Worm (Caenorhabditis elegans) whole organism, young adult: ENCODE results near the gene K02D10.4.

Experiments used
- F33H1.4 ChIP-seq: fragments of 200-800 bp; sonication (Bioruptor generic); IDR thresholded peaks from 2 replicates; pipeline ENCODE4 v1.3.6; 2022; ENCODE audit warnings: missing genetic modification reagents, missing genetic modification characterization, missing compliant biosample characterization
- F39B2.1 ChIP-seq: fragments of 200-800 bp; sonication (Bioruptor generic); IDR thresholded peaks from 2 replicates; pipeline ENCODE4 v1.3.6; 2022; ENCODE audit warnings: missing genetic modification reagents, missing genetic modification characterization, missing compliant biosample characterization
- F55B11.4 ChIP-seq: sonication (generic microtip); optimal IDR thresholded peaks from 2 replicates; lab custom pipeline; 2016; ENCODE audit warnings: missing compliant biosample characterization, missing genetic modification characterization, borderline replicate concordance; ENCODE audit not compliant: insufficient read depth
- K12H6.12 ChIP-seq: fragments of 200-800 bp; sonication (Bioruptor generic); optimal IDR thresholded peaks from 2 replicates; lab custom pipeline; 2018; ENCODE audit warnings: mild to moderate bottlenecking, missing genetic modification characterization, missing compliant biosample characterization
- Y53F4B.3 ChIP-seq: fragments of 200-800 bp; sonication (Bioruptor generic); IDR thresholded peaks from 2 replicates; pipeline ENCODE4 v1.3.6; 2022; ENCODE audit warnings: missing genetic modification reagents, missing genetic modification characterization, missing compliant biosample characterization
- Y53G8AR.9 ChIP-seq: fragments of 200-800 bp; sonication (Bioruptor generic); conservative IDR thresholded peaks from 2 replicates; pipeline ENCODE4 v1.3.6; 2022; ENCODE audit warnings: missing genetic modification reagents, missing genetic modification characterization, missing compliant biosample characterization
- Y95B8A.8 ChIP-seq: fragments of 200-800 bp; sonication (Bioruptor generic); IDR thresholded peaks from 2 replicates; pipeline ENCODE4 v1.3.6; 2022; ENCODE audit warnings: missing genetic modification reagents, missing genetic modification characterization, missing compliant biosample characterization
- ZK185.1 ChIP-seq: sonication (generic microtip); optimal IDR thresholded peaks from 2 replicates; lab custom pipeline; 2016; ENCODE audit warnings: mild to moderate bottlenecking, missing genetic modification characterization, missing compliant biosample characterization; ENCODE audit not compliant: poor library complexity, severe bottlenecking
- akir-1 ChIP-seq: fragments of 200-800 bp; sonication (Bioruptor generic); optimal IDR thresholded peaks from 2 replicates; lab custom pipeline; 2018; ENCODE audit warnings: mild to moderate bottlenecking, missing genetic modification characterization, moderate library complexity, missing compliant biosample characterization
- ama-1 ChIP-seq, 3 experiments: fragments of 150-350 bp in 1 of 3; sonication (generic microtip) in 2 of 3; optimal IDR thresholded peaks; 2 replicates each; lab custom pipeline; 2014 to 2018; ENCODE audit warnings: missing biosample characterization in 2 of 3, missing genetic modification characterization in 2 of 3, missing genetic modification reagents in 2 of 3
- aptf-3 ChIP-seq: fragments of 200-800 bp; sonication (Bioruptor generic); IDR thresholded peaks from 2 replicates; pipeline ENCODE4 v1.3.6; 2022; ENCODE audit warnings: missing genetic modification characterization, missing compliant biosample characterization
- bed-1 ChIP-seq: fragments of 200-800 bp; sonication (Bioruptor generic); IDR thresholded peaks from 2 replicates; pipeline ENCODE4 v1.3.6; 2022; ENCODE audit warnings: missing genetic modification reagents, missing genetic modification characterization, missing compliant biosample characterization
- cebp-1 ChIP-seq, 2 experiments: fragments of 200-800 bp in 1 of 2; sonication (Bioruptor generic) in 1 of 2; sonication (generic microtip) in 1 of 2; IDR thresholded peaks in 1 of 2; optimal IDR thresholded peaks in 1 of 2; 2 replicates each; pipeline versions ENCODE4 v1.3.6 to Lab custom; 2017 to 2022; ENCODE audit warnings: missing compliant biosample characterization in 2 of 2, missing genetic modification characterization in 2 of 2, mild to moderate bottlenecking in 1 of 2, missing genetic modification reagents in 1 of 2, moderate library complexity in 1 of 2
- ceh-100 ChIP-seq: fragments of 200-800 bp; sonication (Bioruptor generic); IDR thresholded peaks from 2 replicates; pipeline ENCODE4 v1.3.6; 2022; ENCODE audit warnings: missing genetic modification reagents, missing genetic modification characterization, missing compliant biosample characterization
- ceh-27 ChIP-seq: fragments of 200-800 bp; sonication (Bioruptor generic); optimal IDR thresholded peaks from 2 replicates; lab custom pipeline; 2018; ENCODE audit warnings: mild to moderate bottlenecking, missing genetic modification characterization, moderate library complexity, missing compliant biosample characterization
- ceh-40 ChIP-seq: fragments of 200-800 bp; sonication (Bioruptor generic); IDR thresholded peaks from 2 replicates; pipeline ENCODE4 v1.3.6; 2022; ENCODE audit warnings: missing genetic modification characterization, missing compliant biosample characterization
- ceh-79 ChIP-seq: sonication (generic microtip); optimal IDR thresholded peaks from 2 replicates; lab custom pipeline; 2017; ENCODE audit warnings: mild to moderate bottlenecking, missing genetic modification characterization, missing compliant biosample characterization
- chd-7 ChIP-seq: sonication (generic microtip); optimal IDR thresholded peaks from 2 replicates; lab custom pipeline; 2016; ENCODE audit warnings: mild to moderate bottlenecking, missing genetic modification characterization, moderate library complexity, missing compliant biosample characterization
- dpl-1 ChIP-seq: fragments of 150-350 bp; optimal IDR thresholded peaks from 2 replicates; lab custom pipeline; 2014; ENCODE audit warnings: missing biosample characterization, missing genetic modification reagents, missing genetic modification characterization
- egl-18 ChIP-seq: fragments of 200-800 bp; sonication (Bioruptor generic); IDR thresholded peaks from 2 replicates; pipeline ENCODE4 v1.3.6; 2022; ENCODE audit warnings: missing genetic modification reagents, missing genetic modification characterization, missing compliant biosample characterization
- hlh-26 ChIP-seq: fragments of 200-800 bp; sonication (Bioruptor generic); conservative IDR thresholded peaks from 2 replicates; pipeline ENCODE4 v1.3.6; 2022; ENCODE audit warnings: missing genetic modification reagents, missing genetic modification characterization, missing compliant biosample characterization
- hmg-20 ChIP-seq: fragments of 200-800 bp; sonication (Bioruptor generic); IDR thresholded peaks from 2 replicates; pipeline ENCODE4 v1.3.6; 2022; ENCODE audit warnings: missing genetic modification reagents, missing genetic modification characterization, missing compliant biosample characterization
- hrde-1 ChIP-seq: sonication (generic microtip); optimal IDR thresholded peaks from 2 replicates; lab custom pipeline; 2016; ENCODE audit warnings: missing genetic modification characterization, mild to moderate bottlenecking, missing compliant biosample characterization, moderate library complexity, missing genotype, missing genetic modification reagents, borderline replicate concordance
- hsf-1 ChIP-seq: fragments of 200-800 bp; sonication (Bioruptor generic); IDR thresholded peaks from 2 replicates; pipeline ENCODE4 v1.3.6; 2022; ENCODE audit warnings: missing genetic modification reagents, missing genetic modification characterization, missing compliant biosample characterization
- let-607 ChIP-seq, 2 experiments: fragments of 200-800 bp in 1 of 2; sonication (Bioruptor generic) in 1 of 2; sonication (generic microtip) in 1 of 2; optimal IDR thresholded peaks; 2 replicates each; lab custom pipeline; 2016 to 2018; ENCODE audit warnings: mild to moderate bottlenecking in 2 of 2, missing compliant biosample characterization in 2 of 2, missing genetic modification characterization in 2 of 2, moderate library complexity in 2 of 2, missing genotype in 1 of 2
- lin-54 ChIP-seq: fragments of 200-800 bp; sonication (Bioruptor generic); optimal IDR thresholded peaks from 2 replicates; lab custom pipeline; 2018; ENCODE audit warnings: mild to moderate bottlenecking, missing genetic modification characterization, missing compliant biosample characterization
- lsl-1 ChIP-seq: fragments of 200-800 bp; sonication (Bioruptor generic); optimal IDR thresholded peaks from 2 replicates; lab custom pipeline; 2018; ENCODE audit warnings: mild to moderate bottlenecking, missing genetic modification characterization, moderate library complexity, missing compliant biosample characterization
- madf-8 ChIP-seq: fragments of 200-800 bp; sonication (Bioruptor generic); conservative IDR thresholded peaks from 2 replicates; pipeline ENCODE4 v1.3.6; 2022; ENCODE audit warnings: missing genetic modification reagents, missing genetic modification characterization, missing compliant biosample characterization
- mcd-1 ChIP-seq: fragments of 200-800 bp; sonication (Bioruptor generic); IDR thresholded peaks from 2 replicates; pipeline ENCODE4 v1.3.6; 2022; ENCODE audit warnings: missing genetic modification reagents, missing genetic modification characterization, missing compliant biosample characterization
- nfya-1 ChIP-seq: sonication (generic microtip); optimal IDR thresholded peaks from 2 replicates; lab custom pipeline; 2017; ENCODE audit warnings: antibody characterized with exemption, missing compliant biosample characterization, missing genetic modification characterization, borderline replicate concordance; ENCODE audit not compliant: insufficient read depth
- nfyb-1 ChIP-seq: fragments of 200-800 bp; sonication (Bioruptor generic); IDR thresholded peaks from 2 replicates; pipeline ENCODE4 v1.3.6; 2022; ENCODE audit warnings: missing genetic modification reagents, missing genetic modification characterization, missing compliant biosample characterization
- nhr-120 ChIP-seq: fragments of 200-800 bp; sonication (Bioruptor generic); IDR thresholded peaks from 2 replicates; pipeline ENCODE4 v1.3.6; 2022; ENCODE audit warnings: missing genetic modification characterization, missing compliant biosample characterization
- nhr-179 ChIP-seq: sonication (generic microtip); optimal IDR thresholded peaks from 2 replicates; lab custom pipeline; 2016; ENCODE audit warnings: mild to moderate bottlenecking, missing genetic modification characterization, missing compliant biosample characterization
- pha-4 ChIP-seq: fragments of 150-350 bp; sonication (generic microtip); optimal IDR thresholded peaks from 2 replicates; lab custom pipeline; 2014; ENCODE audit warnings: missing biosample characterization, missing genetic modification reagents, missing genetic modification characterization
- snpc-3.4 ChIP-seq: sonication (generic microtip); optimal IDR thresholded peaks from 2 replicates; lab custom pipeline; 2017; ENCODE audit warnings: missing genetic modification characterization, mild to moderate bottlenecking, missing compliant biosample characterization, antibody characterized with exemption, moderate library complexity, missing genotype, missing genetic modification reagents
- somi-1 ChIP-seq: fragments of 200-800 bp; sonication (Bioruptor generic); optimal IDR thresholded peaks from 2 replicates; lab custom pipeline; 2018; ENCODE audit warnings: mild to moderate bottlenecking, missing genetic modification characterization, missing compliant biosample characterization
- tbp1 ChIP-seq: fragments of 200-800 bp; sonication (Bioruptor generic); optimal IDR thresholded peaks from 2 replicates; lab custom pipeline; 2018; ENCODE audit warnings: mild to moderate bottlenecking, missing genetic modification characterization, missing compliant biosample characterization
- ztf-28 ChIP-seq: fragments of 200-800 bp; sonication (Bioruptor generic); IDR thresholded peaks from 2 replicates; pipeline ENCODE4 v1.3.6; 2022; ENCODE audit warnings: missing genetic modification reagents, missing genetic modification characterization, missing compliant biosample characterization

Gene K02D10.4

DNA sequence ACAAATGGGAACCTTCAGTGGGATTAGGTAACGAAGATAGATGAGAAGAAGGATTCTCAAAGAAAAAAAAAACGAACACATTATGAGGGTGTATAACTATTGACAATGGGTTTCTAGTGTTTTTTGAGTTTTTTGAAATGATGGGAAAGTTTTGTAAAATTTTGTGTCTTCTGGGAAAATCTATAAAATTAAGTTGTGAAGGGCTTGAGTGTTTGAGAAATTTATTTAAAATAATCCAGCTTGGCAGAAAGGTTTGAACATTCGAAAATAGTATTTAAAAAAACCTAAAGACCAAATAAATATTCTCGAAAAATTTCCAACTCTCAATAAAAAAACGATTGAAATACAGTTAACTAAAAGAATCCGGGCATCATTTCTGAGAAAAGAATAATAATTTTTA, 34.6 kb downstream of the K02D10.4 start:
- TF ChIP-seq hlh-26 (GFP tag; lab: Robert Waterston, UW) (no peak), bed-1 (GFP tag; lab: Robert Waterston, UW) (no peak), cebp-1 (GFP tag; IDR thresholded peaks at IDR 0.05; lab: Robert Waterston, UW) (no peak), cebp-1 (tag; optimal IDR thresholded peaks at IDR 0.05; lab: Kevin White, UChicago) (no peak), nfya-1 (tag; lab: Kevin White, UChicago) (no peak), pha-4 (tag; lab: Kevin White, UChicago) (no peak), ceh-27 (no peak), snpc-3.4 (no peak), nhr-120 (GFP tag; lab: Robert Waterston, UW) (no peak), nhr-179 (tag; lab: Kevin White, UChicago) (no peak), ceh-79 (tag; lab: Kevin White, UChicago) (no peak), egl-18 (no peak), F33H1.4 (GFP tag; lab: Robert Waterston, UW) (no peak), hsf-1 (GFP tag; lab: Robert Waterston, UW) (no peak), chd-7 (tag; lab: Kevin White, UChicago) (no peak), ceh-100 (GFP tag; lab: Robert Waterston, UW) (no peak)

DNA sequence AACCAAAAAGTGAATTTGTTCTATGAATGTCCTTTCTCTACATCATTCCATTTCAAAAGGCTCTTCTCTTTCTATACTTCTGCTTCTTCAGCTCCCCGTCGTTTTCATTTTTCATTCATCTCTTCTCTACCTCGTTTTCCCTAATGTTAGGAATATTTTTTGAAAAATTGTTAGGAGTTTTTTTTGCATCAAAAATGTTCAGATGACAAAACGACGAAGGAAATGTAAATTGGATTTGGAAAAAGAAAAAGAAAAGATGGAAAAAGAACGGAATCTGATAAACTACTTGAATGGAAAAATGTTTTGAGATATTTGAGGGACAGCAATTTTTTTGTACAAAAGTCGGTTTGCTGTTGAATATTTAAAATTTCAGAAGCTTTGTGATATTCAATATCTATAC, 35.0 kb downstream of the K02D10.4 start:
- TF ChIP-seq let-607 (tag; optimal IDR thresholded peaks at IDR 0.05; lab: Kevin White, UChicago) (no peak), lin-54 (no peak), ama-1 (optimal IDR thresholded peaks at IDR 0.05; lab: Kevin White, UChicago) (no peak), ama-1 (GFP tag; optimal IDR thresholded peaks at IDR 0.05; lab: Kevin White, UChicago) (no peak), somi-1 (GFP tag; lab: Kevin White, UChicago) (no peak), ztf-28 (GFP tag; lab: Robert Waterston, UW) (no peak), dpl-1 (GFP tag; lab: Kevin White, UChicago) (no peak), tbp1 (GFP tag; lab: Kevin White, UChicago) (no peak)

ce11 chrIII:8743796-8744404, 35.9 kb downstream of the K02D10.4 start, which contains the start of gene ZK370.6:
Gene ZK370.6, minus strand, starts transcription at chrIII:8743846.
- TF ChIP-seq Y53G8AR.9 (GFP tag; lab: Robert Waterston, UW) = no peak
- TF ChIP-seq hmg-20 = no peak
- no peak for TF ChIP-seq ceh-79 (tag; lab: Kevin White, UChicago)
- TF ChIP-seq snpc-3.4 = no peak
- TF ChIP-seq hrde-1 = no peak
- TF ChIP-seq Y53F4B.3 = no peak
- TF ChIP-seq let-607 (tag; optimal IDR thresholded peaks at IDR 0.05; lab: Kevin White, UChicago) = no peak
- no peak for TF ChIP-seq Y95B8A.8 (GFP tag; lab: Robert Waterston, UW)
- TF ChIP-seq akir-1 (GFP tag; lab: Kevin White, UChicago) = no peak
- TF ChIP-seq, all 124 proteins: peak for 0

DNA sequence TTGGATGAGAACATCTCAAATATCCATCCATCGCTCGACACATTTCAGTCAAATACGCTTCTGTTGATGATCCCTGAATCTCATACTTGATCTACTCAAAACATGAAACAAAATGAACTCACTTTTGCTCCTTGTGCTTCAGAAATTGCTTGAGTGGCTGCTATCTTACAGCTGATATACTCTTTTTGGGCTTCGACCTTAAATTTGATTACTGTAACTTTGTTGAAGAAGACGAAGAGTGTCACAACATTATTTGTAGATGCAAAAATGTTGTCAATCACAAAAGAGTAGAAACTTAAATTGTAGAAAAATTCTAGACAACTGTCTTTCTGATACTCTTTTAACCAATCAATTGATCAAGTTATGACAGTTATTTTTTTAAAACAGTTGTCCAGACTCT, 37.2 kb downstream of the K02D10.4 start:
- TF ChIP-seq aptf-3 = no peak
- no peak for TF ChIP-seq mcd-1 (GFP tag; lab: Robert Waterston, UW)
- no peak for TF ChIP-seq madf-8 (GFP tag; lab: Robert Waterston, UW)
- no peak for TF ChIP-seq lsl-1 (GFP tag; lab: Kevin White, UChicago)
- no peak for TF ChIP-seq tbp1 (GFP tag; lab: Kevin White, UChicago)
- no peak for TF ChIP-seq K12H6.12 (tag; lab: Kevin White, UChicago)
- TF ChIP-seq hmg-20 = no peak
- TF ChIP-seq nfyb-1 (GFP tag; lab: Robert Waterston, UW) = no peak
- TF ChIP-seq F55B11.4 = no peak
- no peak for TF ChIP-seq ZK185.1 (tag; lab: Kevin White, UChicago)
- TF ChIP-seq F39B2.1 (GFP tag; lab: Robert Waterston, UW) = no peak
- TF ChIP-seq ceh-40 = no peak
- TF ChIP-seq, all 124 proteins: peak for 0
